Worm (Caenorhabditis elegans) whole organism, L4 larva: ENCODE measurements around the gene ric-4.

ENCODE experiments used
- ceh-32 ChIP-seq: sonication (generic microtip); optimal IDR thresholded peaks from 2 replicates; lab custom pipeline; 2016; ENCODE audit warnings: mild to moderate bottlenecking, missing genetic modification characterization, missing compliant biosample characterization; ENCODE audit not compliant: poor library complexity
- duxl-1 ChIP-seq: sonication (generic microtip); optimal IDR thresholded peaks from 2 replicates; lab custom pipeline; 2016; ENCODE audit warnings: mild to moderate bottlenecking, missing genetic modification characterization, moderate library complexity, missing compliant biosample characterization; ENCODE audit not compliant: poor library complexity
- dve-1 ChIP-seq: sonication (generic microtip); optimal IDR thresholded peaks from 2 replicates; lab custom pipeline; 2017; ENCODE audit warnings: antibody characterized with exemption, mild to moderate bottlenecking, missing genetic modification characterization, missing compliant biosample characterization; ENCODE audit not compliant: insufficient read depth
- egl-43 ChIP-seq: fragments of 200-800 bp; sonication (Bioruptor generic); IDR thresholded peaks from 2 replicates; pipeline ENCODE4 v1.3.6; 2022; ENCODE audit warnings: missing genetic modification reagents, missing genetic modification characterization, missing compliant biosample characterization
- fos-1 ChIP-seq: fragments of 150-350 bp; optimal IDR thresholded peaks from 2 replicates; lab custom pipeline; 2014; ENCODE audit warnings: missing biosample characterization, missing genetic modification characterization
- hmg-1.1 ChIP-seq: fragments of 200-800 bp; sonication (Bioruptor generic); IDR thresholded peaks from 2 replicates; pipeline ENCODE4 v1.3.6; 2022; ENCODE audit warnings: missing genetic modification reagents, missing genetic modification characterization, missing compliant biosample characterization
- lin-39 ChIP-seq: fragments of 150-350 bp; optimal IDR thresholded peaks from 2 replicates; lab custom pipeline; 2014; ENCODE audit warnings: missing biosample characterization, missing genetic modification reagents, missing genetic modification characterization
- nhr-11 ChIP-seq: fragments of 150-350 bp; optimal IDR thresholded peaks from 2 replicates; lab custom pipeline; 2014; ENCODE audit warnings: missing biosample characterization, missing genetic modification characterization
- nhr-25 ChIP-seq: sonication (generic microtip); optimal IDR thresholded peaks from 2 replicates; lab custom pipeline; 2017; ENCODE audit warnings: missing genetic modification characterization, mild to moderate bottlenecking, missing compliant biosample characterization, antibody characterized with exemption, moderate library complexity, borderline replicate concordance; ENCODE audit not compliant: insufficient read depth
- nhr-6 ChIP-seq: fragments of 150-350 bp; optimal IDR thresholded peaks from 2 replicates; lab custom pipeline; 2014; ENCODE audit warnings: missing biosample characterization, missing genetic modification characterization
- set-16 ChIP-seq: fragments of 200-800 bp; sonication (Bioruptor generic); IDR thresholded peaks from 2 replicates; pipeline ENCODE4 v1.3.6; 2022; ENCODE audit warnings: missing genetic modification reagents, missing genetic modification characterization, missing compliant biosample characterization
- snpc-1.2 ChIP-seq: fragments of 200-800 bp; sonication (Bioruptor generic); IDR thresholded peaks from 2 replicates; pipeline ENCODE4 v1.3.6; 2022; ENCODE audit warnings: missing genetic modification reagents, missing genetic modification characterization, missing compliant biosample characterization

DNA sequence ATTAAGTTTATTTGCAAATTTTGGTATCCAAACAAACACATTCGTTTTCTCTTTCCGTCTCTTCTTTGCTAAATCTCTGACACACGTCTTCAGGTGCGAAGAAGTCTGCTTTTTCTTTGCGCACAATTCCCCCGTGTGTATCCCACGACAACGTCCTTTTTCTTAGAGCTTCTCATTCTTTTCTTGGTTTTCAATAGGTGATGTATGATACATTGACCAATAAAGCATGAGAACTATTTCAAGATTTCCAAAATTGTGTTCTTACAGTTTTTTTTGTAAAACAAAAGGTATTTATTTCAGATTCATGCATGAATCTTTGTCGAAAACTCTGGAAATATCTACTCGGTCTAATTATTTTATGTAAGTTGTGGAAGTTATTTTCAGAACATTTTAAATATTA is 19.6 kb upstream of the ric-4 start, which contains the start of gene B0024.15:
- TF ChIP-seq nhr-6 (no peak), duxl-1 (tag; lab: Kevin White, UChicago) (no peak), fos-1 (no peak), lin-39 (tag; lab: Kevin White, UChicago) (no peak), egl-43 (GFP tag; lab: Robert Waterston, UW) (no peak), hmg-1.1 (GFP tag; lab: Robert Waterston, UW) (no peak), ceh-32 (tag; lab: Kevin White, UChicago) (no peak), nhr-11 (tag; lab: Kevin White, UChicago) (no peak), nhr-25 (tag; lab: Kevin White, UChicago) (no peak), set-16 (no peak), dve-1 (tag; lab: Kevin White, UChicago) (no peak), snpc-1.2 (GFP tag; lab: Robert Waterston, UW) (no peak)
